Worm (Caenorhabditis elegans) whole organism, L3 larva: ENCODE measurements around the gene nhr-92.

Experiments
- ama-1 ChIP-seq: fragments of 150-350 bp; optimal IDR thresholded peaks from 2 replicates; lab custom pipeline; 2018
- ceh-16 ChIP-seq: sonication (generic microtip); optimal IDR thresholded peaks from 2 replicates; lab custom pipeline; 2017; ENCODE audit warnings: missing biosample characterization, missing genetic modification characterization
- ceh-28 ChIP-seq: fragments of 150-350 bp; optimal IDR thresholded peaks from 2 replicates; lab custom pipeline; 2014; ENCODE audit warnings: missing biosample characterization, missing genetic modification reagents, missing genetic modification characterization
- ceh-82 ChIP-seq: fragments of 150-350 bp; optimal IDR thresholded peaks from 2 replicates; lab custom pipeline; 2014; ENCODE audit warnings: missing biosample characterization, missing genetic modification characterization
- fkh-10 ChIP-seq: sonication (generic microtip); optimal IDR thresholded peaks from 2 replicates; lab custom pipeline; 2017; ENCODE audit warnings: missing biosample characterization, missing genetic modification reagents, missing genetic modification characterization
- fos-1 ChIP-seq: fragments of 150-350 bp; optimal IDR thresholded peaks from 2 replicates; lab custom pipeline; 2014; ENCODE audit warnings: missing biosample characterization, missing genetic modification characterization
- nhr-237 ChIP-seq: fragments of 150-350 bp; optimal IDR thresholded peaks from 2 replicates; lab custom pipeline; 2014; ENCODE audit warnings: missing biosample characterization, missing genetic modification characterization
- pha-4 ChIP-seq: fragments of 150-350 bp; optimal IDR thresholded peaks from 2 replicates; lab custom pipeline; 2014; ENCODE audit warnings: missing biosample characterization, missing genetic modification reagents, missing genetic modification characterization
- snpc-4 ChIP-seq: fragments of 150-350 bp; optimal IDR thresholded peaks from 2 replicates; lab custom pipeline; 2014; ENCODE audit warnings: missing biosample characterization, missing genetic modification characterization
- unc-62 ChIP-seq: fragments of 150-350 bp; sonication (generic microtip); optimal IDR thresholded peaks from 4 replicates; lab custom pipeline; 2014; ENCODE audit warnings: missing biosample characterization, missing genetic modification reagents, missing genetic modification characterization
- ztf-11 ChIP-seq: fragments of 150-350 bp; optimal IDR thresholded peaks from 2 replicates; lab custom pipeline; 2014; ENCODE audit warnings: missing biosample characterization, missing genetic modification characterization

ce11 chrIV:1631651-1632050 is 11.8 kb downstream of the nhr-92 start, which contains the start of gene cpg-24:
- TF ChIP-seq ceh-82 (tag; lab: Kevin White, UChicago), result no peak
- no peak for TF ChIP-seq unc-62 (GFP tag; lab: Kevin White, UChicago)
- TF ChIP-seq fkh-10 (GFP tag; lab: Kevin White, UChicago), result no peak
- no peak for TF ChIP-seq pha-4 (tag; lab: Kevin White, UChicago)
- TF ChIP-seq ztf-11 (tag; lab: Kevin White, UChicago), result no peak
- TF ChIP-seq nhr-237, result no peak
- no peak for TF ChIP-seq ceh-28 (tag; lab: Kevin White, UChicago)
- no peak for TF ChIP-seq snpc-4 (tag; lab: Kevin White, UChicago)
- TF ChIP-seq ama-1, result no peak
- no peak for TF ChIP-seq ceh-16 (tag; lab: Kevin White, UChicago)
- TF ChIP-seq fos-1 (tag; lab: Kevin White, UChicago), result no peak
